Worm (Caenorhabditis elegans) whole organism, L4/young adult: ENCODE measurements around the gene nas-18.

Experiments
- W03F9.2 ChIP-seq: fragments of 150-350 bp; optimal IDR thresholded peaks from 2 replicates; lab custom pipeline; 2014; ENCODE audit warnings: missing biosample characterization, missing genetic modification characterization
- dao-5 ChIP-seq: sonication (generic microtip); optimal IDR thresholded peaks from 2 replicates; lab custom pipeline; 2016; ENCODE audit warnings: missing genotype, missing genetic modification characterization, moderate library complexity, missing compliant biosample characterization
- him-1 ChIP-seq: sonication (generic microtip); optimal IDR thresholded peaks from 2 replicates; lab custom pipeline; 2016; ENCODE audit warnings: missing genotype, missing genetic modification reagents, missing genetic modification characterization, missing compliant biosample characterization

- TF ChIP-seq dao-5 (no peak), W03F9.2 (no peak), him-1 (tag; lab: Kevin White, UChicago) (peak; percentile 79)
These were observed 21.0 kb upstream of the nas-18 start, which contains the start of gene cnb-1 for ce11 chrV:11375150-11375792.
